In the genomic region with DNA sequence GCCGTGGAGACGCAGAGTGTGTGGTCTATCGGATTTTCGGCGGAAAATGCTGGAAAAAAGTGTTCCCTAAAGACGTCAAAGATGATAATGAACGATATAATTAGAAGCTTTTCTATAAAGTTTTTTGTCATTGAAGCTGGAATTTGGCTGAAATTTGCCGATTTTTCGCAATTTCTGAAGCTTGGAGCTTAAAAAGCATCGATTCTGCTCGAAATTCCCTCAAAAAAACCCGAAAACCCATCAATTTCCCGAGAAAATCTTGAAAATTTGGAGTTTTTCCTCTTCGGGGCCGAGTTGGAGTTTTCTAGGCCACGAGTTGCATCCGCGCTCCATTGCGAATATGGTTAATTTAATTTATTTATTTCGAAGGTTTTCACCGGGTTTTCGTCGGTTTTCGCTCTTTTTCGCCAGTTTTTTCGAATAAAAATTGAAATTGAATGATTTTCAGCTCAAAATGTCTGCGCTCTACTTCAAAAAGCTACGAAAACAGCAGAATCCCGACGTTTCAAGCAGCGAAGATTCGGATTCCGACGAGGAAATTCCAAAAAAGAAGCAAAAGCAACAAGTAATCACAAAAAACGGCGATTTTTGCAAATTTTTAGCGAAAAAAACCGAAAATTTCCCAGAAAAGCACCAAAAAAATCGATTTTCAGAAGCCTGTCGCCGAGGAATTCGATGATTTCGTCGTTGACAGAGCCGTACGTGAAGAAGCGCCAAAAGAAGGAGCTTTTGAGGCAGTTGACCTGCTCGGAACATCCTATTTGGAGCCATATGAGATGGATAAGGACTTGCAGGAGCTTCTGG, we compare ENCODE assay signal across 3 worm cellular contexts.
TF ChIP-seq lines count a peak whose summit lies in the region.

A gene (minus strand): TSS at position 51 of the 804 bp plus-strand sequence.
A gene (plus strand): TSS at position 449 of the 804 bp plus-strand sequence.

TF ChIP-seq in whole organism, L1 larva, 84 proteins besides CTCF, POLR2A, EP300 and RAD21 (continued from another document and continues in another):
- TF ChIP-seq hlh-17 (GFP tag; optimal IDR thresholded peaks at IDR 0.05; lab: Kevin White, UChicago; ENCODE audit: borderline replicate concordance) (no peak), ceh-88 (GFP tag; IDR thresholded peaks at IDR 0.05; lab: Robert Waterston, UW) (peak; percentile 41; the same call in 1 of the 2 replicates), lin-15B (tag; optimal IDR thresholded peaks at IDR 0.05; lab: Kevin White, UChicago) (peak; percentile 90), alr-1 (tag; optimal IDR thresholded peaks at IDR 0.05; lab: Kevin White, UChicago; ENCODE audit: borderline replicate concordance) (no peak), F16B12.6 (tag; optimal IDR thresholded peaks at IDR 0.05; lab: Kevin White, UChicago) (peak; percentile 66), unc-62 (GFP tag; optimal IDR thresholded peaks at IDR 0.05; lab: Kevin White, UChicago) (no peak), lsy-2 (tag; optimal IDR thresholded peaks at IDR 0.05; lab: Kevin White, UChicago) (peak; percentile 84 to 85), hpl-2 (GFP tag; optimal IDR thresholded peaks at IDR 0.05; lab: Kevin White, UChicago) (no peak), pax-3 (tag; optimal IDR thresholded peaks at IDR 0.05; lab: Kevin White, UChicago) (peak; percentile 81), unc-98 (GFP tag; IDR thresholded peaks at IDR 0.05; lab: Robert Waterston, UW) (peak; percentile 80), zip-4 (GFP tag; optimal IDR thresholded peaks at IDR 0.05; lab: Kevin White, UChicago) (no peak), aly-2 (tag; optimal IDR thresholded peaks at IDR 0.05; lab: Kevin White, UChicago) (peak; percentile 21), Y116A8C.19 (tag; optimal IDR thresholded peaks at IDR 0.05; lab: Kevin White, UChicago; ENCODE audit: borderline replicate concordance) (peak; percentile 32), fkh-8 (tag; optimal IDR thresholded peaks at IDR 0.05; lab: Kevin White, UChicago) (peak; percentile 86), nhr-237 (tag; optimal IDR thresholded peaks at IDR 0.05; lab: Kevin White, UChicago) (peak; percentile 40), nhr-85 (tag; lab: Kevin White, UChicago) (peak; percentile 91), egl-13 (tag; optimal IDR thresholded peaks at IDR 0.05; lab: Kevin White, UChicago) (peak; percentile 91), nhr-84 (tag; optimal IDR thresholded peaks at IDR 0.05; lab: Kevin White, UChicago) (no peak), fkh-4 (tag; optimal IDR thresholded peaks at IDR 0.05; lab: Kevin White, UChicago; ENCODE audit: borderline replicate concordance) (peak; percentile 95), mep-1 (tag; optimal IDR thresholded peaks at IDR 0.05; lab: Kevin White, UChicago) (peak; percentile 85), xbp-1 (tag; optimal IDR thresholded peaks at IDR 0.05; lab: Kevin White, UChicago) (peak; percentile 87), ama-1 (optimal IDR thresholded peaks at IDR 0.05; lab: Kevin White, UChicago) (no peak), pag-3 (tag; optimal IDR thresholded peaks at IDR 0.05; lab: Kevin White, UChicago; ENCODE audit: borderline replicate concordance, insufficient read depth) (no peak), tbx-2 (tag; optimal IDR thresholded peaks at IDR 0.05; lab: Kevin White, UChicago) (peak; percentile 89), snu-23 (GFP tag; optimal IDR thresholded peaks at IDR 0.05; lab: Kevin White, UChicago) (peak; percentile 86), snpc-4 (tag; optimal IDR thresholded peaks at IDR 0.05; lab: Kevin White, UChicago) (peak; percentile 58), mef-2 (tag; optimal IDR thresholded peaks at IDR 0.05; lab: Kevin White, UChicago) (no peak), ceh-8 (GFP tag; optimal IDR thresholded peaks at IDR 0.05; lab: Kevin White, UChicago) (peak; percentile 96), ztf-11 (tag; optimal IDR thresholded peaks at IDR 0.05; lab: Kevin White, UChicago) (peak in 1 of 2 experiments; percentile 90), tlp-1 (tag; optimal IDR thresholded peaks at IDR 0.05; lab: Kevin White, UChicago) (no peak), ces-1 (GFP tag; optimal IDR thresholded peaks at IDR 0.05; lab: Kevin White, UChicago) (peak; percentile 85), C04F5.9 (tag; optimal IDR thresholded peaks at IDR 0.05; lab: Kevin White, UChicago) (peak; percentile 80), zag-1 (tag; optimal IDR thresholded peaks at IDR 0.05; lab: Kevin White, UChicago) (no peak), sup-37 (GFP tag; optimal IDR thresholded peaks at IDR 0.05; lab: Kevin White, UChicago) (no peak), C16A3.4 (tag; optimal IDR thresholded peaks at IDR 0.05; lab: Kevin White, UChicago) (peak; percentile 72), isw-1 (GFP tag; IDR thresholded peaks at IDR 0.05; lab: Robert Waterston, UW) (peak; percentile 74), mdl-1 (tag; optimal IDR thresholded peaks at IDR 0.05; lab: Kevin White, UChicago) (peak in 1 of 2 experiments; percentile 53), lin-13 (GFP tag; optimal IDR thresholded peaks at IDR 0.05; lab: Kevin White, UChicago) (peak; percentile 80), jun-1 (tag; optimal IDR thresholded peaks at IDR 0.05; lab: Kevin White, UChicago) (peak; percentile 31)

TF ChIP-seq in whole organism, L3 larva, 47 proteins besides CTCF, POLR2A, EP300 and RAD21 (continued from another document):
- TF ChIP-seq nhr-43 (tag; optimal IDR thresholded peaks at IDR 0.05; lab: Kevin White, UChicago; ENCODE audit: poor library complexity, severe bottlenecking) (no peak), ceh-16 (tag; optimal IDR thresholded peaks at IDR 0.05; lab: Kevin White, UChicago) (no peak), aly-2 (tag; optimal IDR thresholded peaks at IDR 0.05; lab: Kevin White, UChicago) (no peak), fos-1 (tag; optimal IDR thresholded peaks at IDR 0.05; lab: Kevin White, UChicago) (no peak), nhr-28 (tag; optimal IDR thresholded peaks at IDR 0.05; lab: Kevin White, UChicago) (no peak), ztf-11 (tag; optimal IDR thresholded peaks at IDR 0.05; lab: Kevin White, UChicago) (no peak), fkh-2 (tag; optimal IDR thresholded peaks at IDR 0.05; lab: Kevin White, UChicago) (no peak), lin-15B (tag; optimal IDR thresholded peaks at IDR 0.05; lab: Kevin White, UChicago) (peak; percentile 94), elt-2 (tag; optimal IDR thresholded peaks at IDR 0.05; lab: Kevin White, UChicago) (peak; percentile 28), lin-39 (tag; optimal IDR thresholded peaks at IDR 0.05; lab: Kevin White, UChicago) (peak; percentile 68), pha-4 (tag; optimal IDR thresholded peaks at IDR 0.05; lab: Kevin White, UChicago) (peak; percentile 75), ceh-28 (tag; optimal IDR thresholded peaks at IDR 0.05; lab: Kevin White, UChicago) (peak; percentile 47), nhr-77 (tag; optimal IDR thresholded peaks at IDR 0.05; lab: Kevin White, UChicago) (no peak), zag-1 (tag; optimal IDR thresholded peaks at IDR 0.05; lab: Kevin White, UChicago) (no peak), nhr-25 (tag; optimal IDR thresholded peaks at IDR 0.05; lab: Kevin White, UChicago) (no peak), nhr-11 (tag; optimal IDR thresholded peaks at IDR 0.05; lab: Kevin White, UChicago) (no peak), nhr-67 (tag; optimal IDR thresholded peaks at IDR 0.05; lab: Kevin White, UChicago) (no peak), elt-1 (tag; optimal IDR thresholded peaks at IDR 0.05; lab: Kevin White, UChicago) (no peak), elt-3 (tag; optimal IDR thresholded peaks at IDR 0.05; lab: Kevin White, UChicago) (no peak), tbx-2 (tag; optimal IDR thresholded peaks at IDR 0.05; lab: Kevin White, UChicago) (peak; percentile 21), unc-62 (GFP tag; optimal IDR thresholded peaks at IDR 0.05; lab: Kevin White, UChicago) (no peak), mml-1 (tag; optimal IDR thresholded peaks at IDR 0.05; lab: Kevin White, UChicago) (no peak), R02D3.7 (tag; optimal IDR thresholded peaks at IDR 0.05; lab: Kevin White, UChicago) (peak; percentile 29), ceh-9 (tag; optimal IDR thresholded peaks at IDR 0.05; lab: Kevin White, UChicago) (no peak), egl-27 (tag; optimal IDR thresholded peaks at IDR 0.05; lab: Kevin White, UChicago) (no peak), nfya-1 (tag; optimal IDR thresholded peaks at IDR 0.05; lab: Kevin White, UChicago; ENCODE audit: insufficient read depth) (peak; percentile 67), jun-1 (tag; optimal IDR thresholded peaks at IDR 0.05; lab: Kevin White, UChicago) (no peak), nhr-12 (tag; optimal IDR thresholded peaks at IDR 0.05; lab: Kevin White, UChicago) (no peak), lsy-12 (tag; optimal IDR thresholded peaks at IDR 0.05; lab: Kevin White, UChicago) (no peak)

TF ChIP-seq in whole organism, young adult, 124 proteins besides CTCF, POLR2A, EP300 and RAD21 (continued from another document):
- TF ChIP-seq cebp-1 (GFP tag; IDR thresholded peaks at IDR 0.05; lab: Robert Waterston, UW) (no peak), cebp-1 (tag; optimal IDR thresholded peaks at IDR 0.05; lab: Kevin White, UChicago) (peak; percentile 53), T26A5.8 (tag; optimal IDR thresholded peaks at IDR 0.05; lab: Kevin White, UChicago) (no peak), lin-35 (GFP tag; optimal IDR thresholded peaks at IDR 0.05; lab: Kevin White, UChicago) (peak in 2 of 3 experiments; percentile 21 to 67), lin-40 (tag; optimal IDR thresholded peaks at IDR 0.05; lab: Kevin White, UChicago) (peak; percentile 48), mcd-1 (GFP tag; IDR thresholded peaks at IDR 0.05; lab: Robert Waterston, UW) (peak; percentile 98), bed-1 (GFP tag; IDR thresholded peaks at IDR 0.05; lab: Robert Waterston, UW) (no peak), ztf-25 (GFP tag; IDR thresholded peaks at IDR 0.05; lab: Robert Waterston, UW) (0 out of 2 replicates have a peak, but pooled peaks have one; percentile 70), aptf-3 (GFP tag; IDR thresholded peaks at IDR 0.05; lab: Robert Waterston, UW) (no peak), rec-8 (tag; optimal IDR thresholded peaks at IDR 0.05; lab: Kevin White, UChicago) (peak; percentile 37 to 49), die-1 (tag; optimal IDR thresholded peaks at IDR 0.05; lab: Kevin White, UChicago) (no peak), ztf-3 (GFP tag; optimal IDR thresholded peaks at IDR 0.05; lab: Kevin White, UChicago) (no peak), ZK185.1 (tag; optimal IDR thresholded peaks at IDR 0.05; lab: Kevin White, UChicago; ENCODE audit: poor library complexity, severe bottlenecking) (no peak), gei-17 (GFP tag; optimal IDR thresholded peaks at IDR 0.05; lab: Kevin White, UChicago) (no peak), ceh-100 (GFP tag; IDR thresholded peaks at IDR 0.05; lab: Robert Waterston, UW) (peak; percentile 39), nfya-2 (GFP tag; IDR thresholded peaks at IDR 0.05; lab: Robert Waterston, UW) (no peak), B0035.1 (tag; optimal IDR thresholded peaks at IDR 0.05; lab: Kevin White, UChicago) (no peak), F49E8.2 (tag; optimal IDR thresholded peaks at IDR 0.05; lab: Kevin White, UChicago; ENCODE audit: insufficient read depth) (no peak), Y53G8AR.9 (GFP tag; conservative IDR thresholded peaks at IDR 0.05; lab: Robert Waterston, UW) (peak; percentile 65; the same call in 1 of the 2 replicates), chd-7 (tag; optimal IDR thresholded peaks at IDR 0.05; lab: Kevin White, UChicago) (no peak), lsl-1 (GFP tag; optimal IDR thresholded peaks at IDR 0.05; lab: Kevin White, UChicago) (peak; percentile 46), let-607 (tag; optimal IDR thresholded peaks at IDR 0.05; lab: Kevin White, UChicago) (peak in 1 of 2 experiments; percentile 52), ekl-4 (GFP tag; IDR thresholded peaks at IDR 0.05; lab: Robert Waterston, UW) (0 out of 2 replicates have a peak, but pooled peaks have one; percentile 55), rcor-1 (GFP tag; IDR thresholded peaks at IDR 0.05; lab: Robert Waterston, UW) (peak; percentile 67), attf-5 (GFP tag; optimal IDR thresholded peaks at IDR 0.05; lab: Kevin White, UChicago) (peak; percentile 58), let-526 (GFP tag; IDR thresholded peaks at IDR 0.05; lab: Robert Waterston, UW) (0 out of 2 replicates have a peak, but pooled peaks have one; percentile 8), rpc-1 (optimal IDR thresholded peaks at IDR 0.05; lab: Kevin White, UChicago) (no peak), rpc-1 (tag; optimal IDR thresholded peaks at IDR 0.05; lab: Kevin White, UChicago) (no peak), hmg-1.2 (GFP tag; IDR thresholded peaks at IDR 0.05; lab: Robert Waterston, UW) (no peak; the same call in 1 of the 2 replicates), B0019.2 (GFP tag; conservative IDR thresholded peaks at IDR 0.05; lab: Robert Waterston, UW) (no peak), nfyb-1 (GFP tag; IDR thresholded peaks at IDR 0.05; lab: Robert Waterston, UW) (no peak), pbrm-1 (GFP tag; IDR thresholded peaks at IDR 0.05; lab: Robert Waterston, UW) (peak; percentile 58; the same call in 1 of the 2 replicates), madf-10 (tag; optimal IDR thresholded peaks at IDR 0.05; lab: Kevin White, UChicago) (peak; percentile 42), lin-54 (GFP tag; optimal IDR thresholded peaks at IDR 0.05; lab: Kevin White, UChicago) (peak; percentile 62), T07F8.4 (tag; optimal IDR thresholded peaks at IDR 0.05; lab: Kevin White, UChicago) (no peak), ceh-79 (tag; optimal IDR thresholded peaks at IDR 0.05; lab: Kevin White, UChicago) (no peak), B0336.3 (GFP tag; IDR thresholded peaks at IDR 0.05; lab: Robert Waterston, UW) (no peak; the same call in 1 of the 2 replicates), efl-1 (GFP tag; optimal IDR thresholded peaks at IDR 0.05; lab: Kevin White, UChicago) (peak; percentile 27), ztf-28 (GFP tag; IDR thresholded peaks at IDR 0.05; lab: Robert Waterston, UW) (peak; percentile 53; the same call in 1 of the 2 replicates), snpc-1.1 (tag; optimal IDR thresholded peaks at IDR 0.05; lab: Kevin White, UChicago; ENCODE audit: insufficient read depth) (no peak), snpc-4 (GFP tag; optimal IDR thresholded peaks at IDR 0.05; lab: Kevin White, UChicago) (no peak), snpc-4 (tag; optimal IDR thresholded peaks at IDR 0.05; lab: Kevin White, UChicago) (peak in 2 of 4 experiments; percentile 19 to 34), hmg-20 (GFP tag; IDR thresholded peaks at IDR 0.05; lab: Robert Waterston, UW) (0 out of 2 replicates have a peak, but pooled peaks have one; percentile 7), mes-4 (tag; optimal IDR thresholded peaks at IDR 0.05; lab: Kevin White, UChicago) (no peak), dpl-1 (GFP tag; optimal IDR thresholded peaks at IDR 0.05; lab: Kevin White, UChicago) (no peak), C06A6.2 (GFP tag; conservative IDR thresholded peaks at IDR 0.05; lab: Robert Waterston, UW) (no peak), ceh-91 (GFP tag; IDR thresholded peaks at IDR 0.05; lab: Robert Waterston, UW) (peak; percentile 55), repo-1 (tag; optimal IDR thresholded peaks at IDR 0.05; lab: Kevin White, UChicago) (no peak), sdz-38 (tag; optimal IDR thresholded peaks at IDR 0.05; lab: Kevin White, UChicago) (no peak), K11D2.4 (GFP tag; IDR thresholded peaks at IDR 0.05; lab: Robert Waterston, UW) (peak; percentile 69; the same call in 1 of the 2 replicates), Y56A3A.18 (GFP tag; IDR thresholded peaks at IDR 0.05; lab: Robert Waterston, UW) (no peak), hlh-26 (GFP tag; conservative IDR thresholded peaks at IDR 0.05; lab: Robert Waterston, UW) (no peak), lir-1 (GFP tag; conservative IDR thresholded peaks at IDR 0.05; lab: Robert Waterston, UW) (peak; percentile 68; the same call in 1 of the 2 replicates)
